Worm (Caenorhabditis elegans) whole organism, young adult: ENCODE results near the gene dsb-3.
A peak's percentile ranks its signal among the peaks of the same experiment; 100 is the strongest.

ENCODE experiments used
- B0035.1 ChIP-seq: sonication (generic microtip); optimal IDR thresholded peaks from 2 replicates; lab custom pipeline; 2016; ENCODE audit warnings: missing genetic modification characterization, mild to moderate bottlenecking, missing compliant biosample characterization, missing genotype, missing genetic modification reagents
- B0336.3 ChIP-seq: fragments of 200-800 bp; sonication (Bioruptor generic); IDR thresholded peaks from 2 replicates; pipeline ENCODE4 v1.3.6; 2022; ENCODE audit warnings: missing genetic modification characterization, missing compliant biosample characterization
- C06A6.2 ChIP-seq: fragments of 200-800 bp; sonication (Bioruptor generic); conservative IDR thresholded peaks from 2 replicates; pipeline ENCODE4 v1.3.6; 2022; ENCODE audit warnings: missing genetic modification characterization, missing compliant biosample characterization
- K11D2.4 ChIP-seq: fragments of 200-800 bp; sonication (Bioruptor generic); IDR thresholded peaks from 2 replicates; pipeline ENCODE4 v1.3.6; 2022; ENCODE audit warnings: missing genetic modification reagents, missing genetic modification characterization, missing compliant biosample characterization
- Y67H2A.10 ChIP-seq: fragments of 200-800 bp; sonication (Bioruptor generic); conservative IDR thresholded peaks from 2 replicates; pipeline ENCODE4 v1.3.6; 2022; ENCODE audit warnings: missing genetic modification reagents, missing genetic modification characterization, missing compliant biosample characterization
- Y95B8A.8 ChIP-seq: fragments of 200-800 bp; sonication (Bioruptor generic); IDR thresholded peaks from 2 replicates; pipeline ENCODE4 v1.3.6; 2022; ENCODE audit warnings: missing genetic modification reagents, missing genetic modification characterization, missing compliant biosample characterization
- aptf-2 ChIP-seq: fragments of 200-800 bp; sonication (Bioruptor generic); conservative IDR thresholded peaks from 2 replicates; pipeline ENCODE4 v1.3.6; 2022; ENCODE audit warnings: missing genetic modification reagents, missing genetic modification characterization, missing compliant biosample characterization
- atf-7 ChIP-seq: sonication (generic microtip); optimal IDR thresholded peaks from 2 replicates; lab custom pipeline; 2017; ENCODE audit warnings: mild to moderate bottlenecking, missing genetic modification characterization, missing compliant biosample characterization
- attf-6 ChIP-seq: fragments of 200-800 bp; sonication (Bioruptor generic); IDR thresholded peaks from 2 replicates; pipeline ENCODE4 v1.3.6; 2022; ENCODE audit warnings: missing genetic modification reagents, missing genetic modification characterization, missing compliant biosample characterization
- bed-1 ChIP-seq: fragments of 200-800 bp; sonication (Bioruptor generic); IDR thresholded peaks from 2 replicates; pipeline ENCODE4 v1.3.6; 2022; ENCODE audit warnings: missing genetic modification reagents, missing genetic modification characterization, missing compliant biosample characterization
- cebp-1 ChIP-seq, 2 experiments: fragments of 200-800 bp in 1 of 2; sonication (Bioruptor generic) in 1 of 2; sonication (generic microtip) in 1 of 2; IDR thresholded peaks in 1 of 2; optimal IDR thresholded peaks in 1 of 2; 2 replicates each; pipeline versions ENCODE4 v1.3.6 to Lab custom; 2017 to 2022; ENCODE audit warnings: missing compliant biosample characterization in 2 of 2, missing genetic modification characterization in 2 of 2, mild to moderate bottlenecking in 1 of 2, missing genetic modification reagents in 1 of 2, moderate library complexity in 1 of 2
- chd-7 ChIP-seq: sonication (generic microtip); optimal IDR thresholded peaks from 2 replicates; lab custom pipeline; 2016; ENCODE audit warnings: mild to moderate bottlenecking, missing genetic modification characterization, moderate library complexity, missing compliant biosample characterization
- dox-1 ChIP-seq: fragments of 200-800 bp; sonication (Bioruptor generic); IDR thresholded peaks from 2 replicates; pipeline ENCODE4 v1.3.6; 2022; ENCODE audit warnings: missing genetic modification reagents, missing genetic modification characterization, missing compliant biosample characterization
- dpl-1 ChIP-seq: fragments of 150-350 bp; optimal IDR thresholded peaks from 2 replicates; lab custom pipeline; 2014; ENCODE audit warnings: missing biosample characterization, missing genetic modification reagents, missing genetic modification characterization
- egl-44 ChIP-seq: fragments of 200-800 bp; sonication (Bioruptor generic); IDR thresholded peaks from 2 replicates; pipeline ENCODE4 v1.3.6; 2022; ENCODE audit warnings: missing genetic modification reagents, missing genetic modification characterization, missing compliant biosample characterization
- ets-4 ChIP-seq: fragments of 200-800 bp; sonication (Bioruptor generic); optimal IDR thresholded peaks from 2 replicates; lab custom pipeline; 2018; ENCODE audit warnings: mild to moderate bottlenecking, missing genetic modification characterization, missing compliant biosample characterization
- hmg-1.2 ChIP-seq: fragments of 200-800 bp; sonication (Bioruptor generic); IDR thresholded peaks from 2 replicates; pipeline ENCODE4 v1.3.6; 2022; ENCODE audit warnings: missing genetic modification reagents, missing genetic modification characterization, missing compliant biosample characterization
- let-607 ChIP-seq, 2 experiments: fragments of 200-800 bp in 1 of 2; sonication (Bioruptor generic) in 1 of 2; sonication (generic microtip) in 1 of 2; optimal IDR thresholded peaks; 2 replicates each; lab custom pipeline; 2016 to 2018; ENCODE audit warnings: mild to moderate bottlenecking in 2 of 2, missing compliant biosample characterization in 2 of 2, missing genetic modification characterization in 2 of 2, moderate library complexity in 2 of 2, missing genotype in 1 of 2
- lin-26 ChIP-seq: fragments of 200-800 bp; sonication (Bioruptor generic); IDR thresholded peaks from 2 replicates; pipeline ENCODE4 v1.3.6; 2022; ENCODE audit warnings: missing genetic modification reagents, missing genetic modification characterization, missing compliant biosample characterization
- lin-40 ChIP-seq: sonication (generic microtip); optimal IDR thresholded peaks from 2 replicates; lab custom pipeline; 2016; ENCODE audit warnings: missing genetic modification characterization, mild to moderate bottlenecking, missing compliant biosample characterization, missing genotype, missing genetic modification reagents
- lin-54 ChIP-seq: fragments of 200-800 bp; sonication (Bioruptor generic); optimal IDR thresholded peaks from 2 replicates; lab custom pipeline; 2018; ENCODE audit warnings: mild to moderate bottlenecking, missing genetic modification characterization, missing compliant biosample characterization
- madf-10 ChIP-seq: sonication (generic microtip); optimal IDR thresholded peaks from 2 replicates; lab custom pipeline; 2016; ENCODE audit warnings: mild to moderate bottlenecking, missing genetic modification characterization, missing compliant biosample characterization
- madf-8 ChIP-seq: fragments of 200-800 bp; sonication (Bioruptor generic); conservative IDR thresholded peaks from 2 replicates; pipeline ENCODE4 v1.3.6; 2022; ENCODE audit warnings: missing genetic modification reagents, missing genetic modification characterization, missing compliant biosample characterization
- mcd-1 ChIP-seq: fragments of 200-800 bp; sonication (Bioruptor generic); IDR thresholded peaks from 2 replicates; pipeline ENCODE4 v1.3.6; 2022; ENCODE audit warnings: missing genetic modification reagents, missing genetic modification characterization, missing compliant biosample characterization
- nfyb-1 ChIP-seq: fragments of 200-800 bp; sonication (Bioruptor generic); IDR thresholded peaks from 2 replicates; pipeline ENCODE4 v1.3.6; 2022; ENCODE audit warnings: missing genetic modification reagents, missing genetic modification characterization, missing compliant biosample characterization
- nhr-120 ChIP-seq: fragments of 200-800 bp; sonication (Bioruptor generic); IDR thresholded peaks from 2 replicates; pipeline ENCODE4 v1.3.6; 2022; ENCODE audit warnings: missing genetic modification characterization, missing compliant biosample characterization
- nhr-179 ChIP-seq: sonication (generic microtip); optimal IDR thresholded peaks from 2 replicates; lab custom pipeline; 2016; ENCODE audit warnings: mild to moderate bottlenecking, missing genetic modification characterization, missing compliant biosample characterization
- nhr-80 ChIP-seq: sonication (generic microtip); optimal IDR thresholded peaks from 2 replicates; lab custom pipeline; 2016; ENCODE audit warnings: missing genetic modification characterization, missing compliant biosample characterization
- nhr-90 ChIP-seq: sonication (generic microtip); optimal IDR thresholded peaks from 2 replicates; lab custom pipeline; 2016; ENCODE audit warnings: missing genotype, mild to moderate bottlenecking, missing genetic modification characterization, missing compliant biosample characterization
- snpc-1.3 ChIP-seq: sonication (generic microtip); optimal IDR thresholded peaks from 2 replicates; lab custom pipeline; 2017; ENCODE audit warnings: missing genetic modification characterization, mild to moderate bottlenecking, missing compliant biosample characterization, antibody characterized with exemption, moderate library complexity, missing genotype, missing genetic modification reagents; ENCODE audit not compliant: insufficient read depth
- tbp1 ChIP-seq: fragments of 200-800 bp; sonication (Bioruptor generic); optimal IDR thresholded peaks from 2 replicates; lab custom pipeline; 2018; ENCODE audit warnings: mild to moderate bottlenecking, missing genetic modification characterization, missing compliant biosample characterization
- tlf-1 ChIP-seq: fragments of 200-800 bp; sonication (Bioruptor generic); optimal IDR thresholded peaks from 2 replicates; lab custom pipeline; 2018; ENCODE audit warnings: mild to moderate bottlenecking, missing genetic modification characterization, missing compliant biosample characterization
- unc-130 ChIP-seq: sonication (generic microtip); optimal IDR thresholded peaks from 2 replicates; lab custom pipeline; 2016; ENCODE audit warnings: missing genetic modification reagents, missing genetic modification characterization, missing compliant biosample characterization
- ztf-18 ChIP-seq: sonication (generic microtip); optimal IDR thresholded peaks from 2 replicates; lab custom pipeline; 2016; ENCODE audit warnings: missing genotype, mild to moderate bottlenecking, missing genetic modification characterization, missing compliant biosample characterization
- ztf-22 ChIP-seq: fragments of 200-800 bp; sonication (Bioruptor generic); optimal IDR thresholded peaks from 2 replicates; lab custom pipeline; 2018; ENCODE audit warnings: mild to moderate bottlenecking, missing genetic modification characterization, moderate library complexity, missing compliant biosample characterization
- ztf-26 ChIP-seq: sonication (generic microtip); optimal IDR thresholded peaks from 2 replicates; lab custom pipeline; 2017; ENCODE audit warnings: missing genetic modification characterization, missing compliant biosample characterization
- ztf-3 ChIP-seq: fragments of 200-800 bp; sonication (Bioruptor generic); optimal IDR thresholded peaks from 2 replicates; lab custom pipeline; 2018; ENCODE audit warnings: mild to moderate bottlenecking, missing genetic modification characterization, missing compliant biosample characterization

dsb-3 gene

ce11 chrIV:7717916-7718315, 41.5 kb downstream of the dsb-3 start, which contains the start of gene F33D4.6:
F33D4.6 (minus strand) TSS chrIV:7718016.
- TF ChIP-seq unc-130 (GFP tag; lab: Kevin White, UChicago) = no peak
- TF ChIP-seq nhr-120 (GFP tag; lab: Robert Waterston, UW) = no peak
- TF ChIP-seq Y95B8A.8 (GFP tag; lab: Robert Waterston, UW) = no peak
- TF ChIP-seq Y67H2A.10 (GFP tag; lab: Robert Waterston, UW) = no peak
- TF ChIP-seq lin-26 (GFP tag; lab: Robert Waterston, UW) = no peak
- TF ChIP-seq attf-6 (GFP tag; lab: Robert Waterston, UW) = no peak
- TF ChIP-seq tbp1 (GFP tag; lab: Kevin White, UChicago) = no peak
- TF ChIP-seq snpc-1.3 = no peak
- no peak for TF ChIP-seq nhr-179
- no peak for TF ChIP-seq chd-7 (tag; lab: Kevin White, UChicago)
- no peak for TF ChIP-seq bed-1 (GFP tag; lab: Robert Waterston, UW)
- TF ChIP-seq B0336.3 = no peak

ce11 chrIV:7712252-7712651, 47.2 kb downstream of the dsb-3 start:
- TF ChIP-seq mcd-1 (GFP tag; lab: Robert Waterston, UW) (no peak), lin-40 (no peak), ztf-3 (GFP tag; lab: Kevin White, UChicago) (no peak), tlf-1 (GFP tag; lab: Kevin White, UChicago) (no peak), dpl-1 (no peak), C06A6.2 (GFP tag; lab: Robert Waterston, UW) (no peak), ztf-26 (tag; lab: Kevin White, UChicago) (no peak), ztf-18 (tag; lab: Kevin White, UChicago) (no peak), B0336.3 (no peak), madf-8 (GFP tag; lab: Robert Waterston, UW) (no peak), aptf-2 (GFP tag; lab: Robert Waterston, UW) (no peak), Y67H2A.10 (GFP tag; lab: Robert Waterston, UW) (no peak), hmg-1.2 (GFP tag; lab: Robert Waterston, UW) (no peak)

- TF ChIP-seq lin-54 (GFP tag; lab: Kevin White, UChicago) = peak; percentile 2
- TF ChIP-seq dox-1 (GFP tag; lab: Robert Waterston, UW) = peak; percentile 52; the same call in 1 of the 2 replicates
- TF ChIP-seq nhr-80 (tag; lab: Kevin White, UChicago) = peak; percentile 97
- TF ChIP-seq nhr-90 = no peak
- TF ChIP-seq ets-4 (GFP tag; lab: Kevin White, UChicago) = peak; percentile 89
- no peak for TF ChIP-seq egl-44 (GFP tag; lab: Robert Waterston, UW)
- TF ChIP-seq atf-7 (tag; lab: Kevin White, UChicago) = peak; percentile 50
- TF ChIP-seq ztf-22 (GFP tag; lab: Kevin White, UChicago) = peak; percentile 12
- TF ChIP-seq K11D2.4 = no peak
- TF ChIP-seq unc-130 (GFP tag; lab: Kevin White, UChicago) = no peak
- TF ChIP-seq madf-10 (tag; lab: Kevin White, UChicago) = peak; percentile 20
- peak in 1 of 2 experiments; percentile 14 for TF ChIP-seq let-607 (tag; optimal IDR thresholded peaks at IDR 0.05; lab: Kevin White, UChicago)
- no peak for TF ChIP-seq B0035.1 (tag; lab: Kevin White, UChicago)
- TF ChIP-seq cebp-1 (GFP tag; IDR thresholded peaks at IDR 0.05; lab: Robert Waterston, UW) = peak; percentile 74; the same call in 1 of the 2 replicates
- peak; percentile 75 for TF ChIP-seq cebp-1 (tag; optimal IDR thresholded peaks at IDR 0.05; lab: Kevin White, UChicago)
- peak; percentile 5 for TF ChIP-seq tbp1 (GFP tag; lab: Kevin White, UChicago)
- peak; percentile 70 for TF ChIP-seq nfyb-1 (GFP tag; lab: Robert Waterston, UW)
- TF ChIP-seq, all 124 proteins: peak for 11
Measured at ce11 chrIV:7710824-7711223, 48.6 kb downstream of the dsb-3 start, which contains the start of gene nhr-8. nhr-8 (plus strand) TSS chrIV:7710983.
